Worm (Caenorhabditis elegans) whole organism, young adult: ENCODE data around the gene srd-11.

Experiments
- B0019.2 ChIP-seq: fragments of 200-800 bp; sonication (Bioruptor generic); conservative IDR thresholded peaks from 2 replicates; pipeline ENCODE4 v1.3.6; 2022; ENCODE audit warnings: missing genetic modification reagents, missing genetic modification characterization, missing compliant biosample characterization
- B0261.1 ChIP-seq: sonication (generic microtip); optimal IDR thresholded peaks from 2 replicates; lab custom pipeline; 2016; ENCODE audit warnings: mild to moderate bottlenecking, missing genetic modification characterization, moderate library complexity, missing compliant biosample characterization
- C06A6.2 ChIP-seq: fragments of 200-800 bp; sonication (Bioruptor generic); conservative IDR thresholded peaks from 2 replicates; pipeline ENCODE4 v1.3.6; 2022; ENCODE audit warnings: missing genetic modification characterization, missing compliant biosample characterization
- F22D6.2 ChIP-seq: sonication (generic microtip); optimal IDR thresholded peaks from 2 replicates; lab custom pipeline; 2016; ENCODE audit warnings: mild to moderate bottlenecking, missing genetic modification characterization, missing compliant biosample characterization
- F23B12.7 ChIP-seq: sonication (generic microtip); optimal IDR thresholded peaks from 2 replicates; lab custom pipeline; 2017; ENCODE audit warnings: missing genetic modification characterization, mild to moderate bottlenecking, missing compliant biosample characterization, antibody characterized with exemption, moderate library complexity; ENCODE audit not compliant: insufficient read depth
- F33H1.4 ChIP-seq: fragments of 200-800 bp; sonication (Bioruptor generic); IDR thresholded peaks from 2 replicates; pipeline ENCODE4 v1.3.6; 2022; ENCODE audit warnings: missing genetic modification reagents, missing genetic modification characterization, missing compliant biosample characterization
- F37B4.10 ChIP-seq: fragments of 200-800 bp; sonication (Bioruptor generic); IDR thresholded peaks from 2 replicates; pipeline ENCODE4 v1.3.6; 2022; ENCODE audit warnings: missing genetic modification characterization, missing compliant biosample characterization
- F55B11.4 ChIP-seq: sonication (generic microtip); optimal IDR thresholded peaks from 2 replicates; lab custom pipeline; 2016; ENCODE audit warnings: missing compliant biosample characterization, missing genetic modification characterization, borderline replicate concordance; ENCODE audit not compliant: insufficient read depth
- F57A8.1 ChIP-seq: fragments of 200-800 bp; sonication (Bioruptor generic); optimal IDR thresholded peaks from 2 replicates; lab custom pipeline; 2018; ENCODE audit warnings: mild to moderate bottlenecking, missing genetic modification characterization, moderate library complexity, missing compliant biosample characterization
- F57C9.4 ChIP-seq: sonication (generic microtip); optimal IDR thresholded peaks from 2 replicates; lab custom pipeline; 2017; ENCODE audit warnings: mild to moderate bottlenecking, missing genetic modification characterization, missing compliant biosample characterization
- K11D2.4 ChIP-seq: fragments of 200-800 bp; sonication (Bioruptor generic); IDR thresholded peaks from 2 replicates; pipeline ENCODE4 v1.3.6; 2022; ENCODE audit warnings: missing genetic modification reagents, missing genetic modification characterization, missing compliant biosample characterization
- K12H6.12 ChIP-seq: fragments of 200-800 bp; sonication (Bioruptor generic); optimal IDR thresholded peaks from 2 replicates; lab custom pipeline; 2018; ENCODE audit warnings: mild to moderate bottlenecking, missing genetic modification characterization, missing compliant biosample characterization
- T07F8.4 ChIP-seq: sonication (generic microtip); optimal IDR thresholded peaks from 2 replicates; lab custom pipeline; 2016; ENCODE audit warnings: mild to moderate bottlenecking, missing genetic modification characterization, moderate library complexity, missing compliant biosample characterization
- T26A5.8 ChIP-seq: sonication (generic microtip); optimal IDR thresholded peaks from 2 replicates; lab custom pipeline; 2016; ENCODE audit warnings: missing genetic modification characterization, missing compliant biosample characterization
- Y56A3A.18 ChIP-seq: fragments of 200-800 bp; sonication (Bioruptor generic); IDR thresholded peaks from 2 replicates; pipeline ENCODE4 v1.3.6; 2022; ENCODE audit warnings: missing genetic modification reagents, missing genetic modification characterization, missing compliant biosample characterization
- Y67H2A.10 ChIP-seq: fragments of 200-800 bp; sonication (Bioruptor generic); conservative IDR thresholded peaks from 2 replicates; pipeline ENCODE4 v1.3.6; 2022; ENCODE audit warnings: missing genetic modification reagents, missing genetic modification characterization, missing compliant biosample characterization
- ama-1 ChIP-seq, 3 experiments: fragments of 150-350 bp in 1 of 3; sonication (generic microtip) in 2 of 3; optimal IDR thresholded peaks; 2 replicates each; lab custom pipeline; 2014 to 2018; ENCODE audit warnings: missing biosample characterization in 2 of 3, missing genetic modification characterization in 2 of 3, missing genetic modification reagents in 2 of 3
- atf-7 ChIP-seq: sonication (generic microtip); optimal IDR thresholded peaks from 2 replicates; lab custom pipeline; 2017; ENCODE audit warnings: mild to moderate bottlenecking, missing genetic modification characterization, missing compliant biosample characterization
- attf-3 ChIP-seq: fragments of 200-800 bp; sonication (Bioruptor generic); conservative IDR thresholded peaks from 2 replicates; pipeline ENCODE4 v1.3.6; 2022; ENCODE audit warnings: missing genetic modification reagents, missing genetic modification characterization, missing compliant biosample characterization
- cebp-2 ChIP-seq: fragments of 200-800 bp; sonication (Bioruptor generic); IDR thresholded peaks from 2 replicates; pipeline ENCODE4 v1.3.6; 2022; ENCODE audit warnings: missing genetic modification characterization, missing compliant biosample characterization
- ceh-100 ChIP-seq: fragments of 200-800 bp; sonication (Bioruptor generic); IDR thresholded peaks from 2 replicates; pipeline ENCODE4 v1.3.6; 2022; ENCODE audit warnings: missing genetic modification reagents, missing genetic modification characterization, missing compliant biosample characterization
- ceh-40 ChIP-seq: fragments of 200-800 bp; sonication (Bioruptor generic); IDR thresholded peaks from 2 replicates; pipeline ENCODE4 v1.3.6; 2022; ENCODE audit warnings: missing genetic modification characterization, missing compliant biosample characterization
- gei-17 ChIP-seq: fragments of 200-800 bp; sonication (Bioruptor generic); optimal IDR thresholded peaks from 2 replicates; lab custom pipeline; 2018; ENCODE audit warnings: mild to moderate bottlenecking, missing genetic modification characterization, missing compliant biosample characterization
- hlh-12 ChIP-seq: sonication (generic microtip); optimal IDR thresholded peaks from 2 replicates; lab custom pipeline; 2016; ENCODE audit warnings: missing genetic modification characterization, missing compliant biosample characterization
- hmg-1.2 ChIP-seq: fragments of 200-800 bp; sonication (Bioruptor generic); IDR thresholded peaks from 2 replicates; pipeline ENCODE4 v1.3.6; 2022; ENCODE audit warnings: missing genetic modification reagents, missing genetic modification characterization, missing compliant biosample characterization
- lag-1 ChIP-seq: fragments of 200-800 bp; sonication (Bioruptor generic); IDR thresholded peaks from 2 replicates; pipeline ENCODE4 v1.3.6; 2022; ENCODE audit warnings: missing genetic modification reagents, missing genetic modification characterization, missing compliant biosample characterization
- lin-40 ChIP-seq: sonication (generic microtip); optimal IDR thresholded peaks from 2 replicates; lab custom pipeline; 2016; ENCODE audit warnings: missing genetic modification characterization, mild to moderate bottlenecking, missing compliant biosample characterization, missing genotype, missing genetic modification reagents
- lin-54 ChIP-seq: fragments of 200-800 bp; sonication (Bioruptor generic); optimal IDR thresholded peaks from 2 replicates; lab custom pipeline; 2018; ENCODE audit warnings: mild to moderate bottlenecking, missing genetic modification characterization, missing compliant biosample characterization
- madf-10 ChIP-seq: sonication (generic microtip); optimal IDR thresholded peaks from 2 replicates; lab custom pipeline; 2016; ENCODE audit warnings: mild to moderate bottlenecking, missing genetic modification characterization, missing compliant biosample characterization
- madf-6 ChIP-seq: fragments of 200-800 bp; sonication (Bioruptor generic); IDR thresholded peaks from 2 replicates; pipeline ENCODE4 v1.3.6; 2022; ENCODE audit warnings: missing genetic modification reagents, missing genetic modification characterization, missing compliant biosample characterization
- madf-8 ChIP-seq: fragments of 200-800 bp; sonication (Bioruptor generic); conservative IDR thresholded peaks from 2 replicates; pipeline ENCODE4 v1.3.6; 2022; ENCODE audit warnings: missing genetic modification reagents, missing genetic modification characterization, missing compliant biosample characterization
- mel-28 ChIP-seq: sonication (generic microtip); optimal IDR thresholded peaks from 2 replicates; lab custom pipeline; 2016; ENCODE audit warnings: borderline replicate concordance, mild to moderate bottlenecking, missing genetic modification characterization, missing compliant biosample characterization
- mes-4 ChIP-seq: sonication (generic microtip); optimal IDR thresholded peaks from 2 replicates; lab custom pipeline; 2016; ENCODE audit warnings: missing genotype, missing genetic modification characterization, missing compliant biosample characterization
- nfyb-1 ChIP-seq: fragments of 200-800 bp; sonication (Bioruptor generic); IDR thresholded peaks from 2 replicates; pipeline ENCODE4 v1.3.6; 2022; ENCODE audit warnings: missing genetic modification reagents, missing genetic modification characterization, missing compliant biosample characterization
- nhr-120 ChIP-seq: fragments of 200-800 bp; sonication (Bioruptor generic); IDR thresholded peaks from 2 replicates; pipeline ENCODE4 v1.3.6; 2022; ENCODE audit warnings: missing genetic modification characterization, missing compliant biosample characterization
- nhr-80 ChIP-seq: sonication (generic microtip); optimal IDR thresholded peaks from 2 replicates; lab custom pipeline; 2016; ENCODE audit warnings: missing genetic modification characterization, missing compliant biosample characterization
- pbrm-1 ChIP-seq: fragments of 200-800 bp; sonication (Bioruptor generic); IDR thresholded peaks from 2 replicates; pipeline ENCODE4 v1.3.6; 2022; ENCODE audit warnings: missing genetic modification reagents, missing genetic modification characterization, missing compliant biosample characterization
- pha-4 ChIP-seq: fragments of 150-350 bp; sonication (generic microtip); optimal IDR thresholded peaks from 2 replicates; lab custom pipeline; 2014; ENCODE audit warnings: missing biosample characterization, missing genetic modification reagents, missing genetic modification characterization
- snpc-1.3 ChIP-seq: sonication (generic microtip); optimal IDR thresholded peaks from 2 replicates; lab custom pipeline; 2017; ENCODE audit warnings: missing genetic modification characterization, mild to moderate bottlenecking, missing compliant biosample characterization, antibody characterized with exemption, moderate library complexity, missing genotype, missing genetic modification reagents; ENCODE audit not compliant: insufficient read depth
- somi-1 ChIP-seq: fragments of 200-800 bp; sonication (Bioruptor generic); optimal IDR thresholded peaks from 2 replicates; lab custom pipeline; 2018; ENCODE audit warnings: mild to moderate bottlenecking, missing genetic modification characterization, missing compliant biosample characterization
- tlf-1 ChIP-seq: fragments of 200-800 bp; sonication (Bioruptor generic); optimal IDR thresholded peaks from 2 replicates; lab custom pipeline; 2018; ENCODE audit warnings: mild to moderate bottlenecking, missing genetic modification characterization, missing compliant biosample characterization
- unc-130 ChIP-seq: sonication (generic microtip); optimal IDR thresholded peaks from 2 replicates; lab custom pipeline; 2016; ENCODE audit warnings: missing genetic modification reagents, missing genetic modification characterization, missing compliant biosample characterization
- xnd-1 ChIP-seq: sonication (generic microtip); optimal IDR thresholded peaks from 2 replicates; lab custom pipeline; 2016; ENCODE audit warnings: missing genotype, missing genetic modification reagents, missing genetic modification characterization, missing compliant biosample characterization
- zim-3 ChIP-seq: sonication (generic microtip); optimal IDR thresholded peaks from 2 replicates; lab custom pipeline; 2017; ENCODE audit warnings: mild to moderate bottlenecking, missing genetic modification characterization, moderate library complexity, missing compliant biosample characterization
- ztf-18 ChIP-seq: sonication (generic microtip); optimal IDR thresholded peaks from 2 replicates; lab custom pipeline; 2016; ENCODE audit warnings: missing genotype, mild to moderate bottlenecking, missing genetic modification characterization, missing compliant biosample characterization
- ztf-22 ChIP-seq: fragments of 200-800 bp; sonication (Bioruptor generic); optimal IDR thresholded peaks from 2 replicates; lab custom pipeline; 2018; ENCODE audit warnings: mild to moderate bottlenecking, missing genetic modification characterization, moderate library complexity, missing compliant biosample characterization
- ztf-26 ChIP-seq: sonication (generic microtip); optimal IDR thresholded peaks from 2 replicates; lab custom pipeline; 2017; ENCODE audit warnings: missing genetic modification characterization, missing compliant biosample characterization

The srd-11 gene

ce11 chrV:13658577-13658976 lies 38.9 kb upstream of the srd-11 start (continued):
- TF ChIP-seq Y67H2A.10 (no peak), madf-8 (GFP tag; lab: Robert Waterston, UW) (no peak), F57A8.1 (no peak), nhr-120 (no peak), F37B4.10 (GFP tag; lab: Robert Waterston, UW) (peak; percentile 90; the same call in 1 of the 2 replicates), F57C9.4 (no peak), ama-1 (optimal IDR thresholded peaks at IDR 0.05; lab: Kevin White, UChicago) (peak; percentile 60), ama-1 (GFP tag; optimal IDR thresholded peaks at IDR 0.05; lab: Kevin White, UChicago) (no peak), ztf-22 (GFP tag; lab: Kevin White, UChicago) (peak; percentile 96), somi-1 (GFP tag; lab: Kevin White, UChicago) (peak; percentile 97), pbrm-1 (GFP tag; lab: Robert Waterston, UW) (peak; percentile 64), F23B12.7 (tag; lab: Kevin White, UChicago) (peak; percentile 82), hmg-1.2 (GFP tag; lab: Robert Waterston, UW) (no peak; the same call in 1 of the 2 replicates), B0019.2 (GFP tag; lab: Robert Waterston, UW) (no peak), lag-1 (no peak), nfyb-1 (GFP tag; lab: Robert Waterston, UW) (peak; percentile 91), ztf-18 (tag; lab: Kevin White, UChicago) (peak; percentile 24), atf-7 (tag; lab: Kevin White, UChicago) (peak; percentile 84), T07F8.4 (tag; lab: Kevin White, UChicago) (no peak), F33H1.4 (GFP tag; lab: Robert Waterston, UW) (peak; percentile 25), F22D6.2 (tag; lab: Kevin White, UChicago) (peak; percentile 94), lin-40 (tag; lab: Kevin White, UChicago) (peak; percentile 92), snpc-1.3 (no peak), gei-17 (GFP tag; lab: Kevin White, UChicago) (peak; percentile 82), F55B11.4 (tag; lab: Kevin White, UChicago) (no peak), ceh-40 (no peak)

- TF ChIP-seq T26A5.8 (tag; lab: Kevin White, UChicago) (no peak), attf-3 (GFP tag; lab: Robert Waterston, UW) (no peak), K11D2.4 (GFP tag; lab: Robert Waterston, UW) (no peak), nhr-80 (tag; lab: Kevin White, UChicago) (no peak), tlf-1 (GFP tag; lab: Kevin White, UChicago) (no peak), lin-54 (GFP tag; lab: Kevin White, UChicago) (no peak), B0019.2 (GFP tag; lab: Robert Waterston, UW) (0 out of 2 replicates have a peak, but pooled peaks have one; percentile 12), lin-40 (tag; lab: Kevin White, UChicago) (no peak), pha-4 (tag; lab: Kevin White, UChicago) (no peak), xnd-1 (tag; lab: Kevin White, UChicago) (no peak), madf-10 (tag; lab: Kevin White, UChicago) (no peak), madf-6 (GFP tag; lab: Robert Waterston, UW) (0 out of 2 replicates have a peak, but pooled peaks have one; percentile 12), mes-4 (tag; lab: Kevin White, UChicago) (no peak), cebp-2 (GFP tag; lab: Robert Waterston, UW) (no peak), mel-28 (tag; lab: Kevin White, UChicago) (no peak), F23B12.7 (tag; lab: Kevin White, UChicago) (no peak), snpc-1.3 (no peak), ceh-100 (GFP tag; lab: Robert Waterston, UW) (no peak), K12H6.12 (tag; lab: Kevin White, UChicago) (no peak), hlh-12 (tag; lab: Kevin White, UChicago) (no peak), ztf-26 (tag; lab: Kevin White, UChicago) (no peak), unc-130 (GFP tag; lab: Kevin White, UChicago) (no peak), ztf-18 (tag; lab: Kevin White, UChicago) (no peak), Y56A3A.18 (GFP tag; lab: Robert Waterston, UW) (no peak), atf-7 (tag; lab: Kevin White, UChicago) (no peak), B0261.1 (tag; lab: Kevin White, UChicago) (no peak), C06A6.2 (GFP tag; lab: Robert Waterston, UW) (no peak), zim-3 (no peak)
These were observed 38.2 kb upstream of the srd-11 start for ce11 chrV:13657841-13658338.
